Worm (Caenorhabditis elegans) whole organism, L1 larva: ENCODE data around the gene ari-2.

ENCODE experiments used
- C16A3.4 ChIP-seq: fragments of 150-350 bp; optimal IDR thresholded peaks from 2 replicates; lab custom pipeline; 2014; ENCODE audit warnings: missing biosample characterization, missing genetic modification characterization
- C34B4.2 ChIP-seq: sonication (generic microtip); optimal IDR thresholded peaks from 2 replicates; lab custom pipeline; 2017; ENCODE audit warnings: mild to moderate bottlenecking, missing genetic modification characterization, missing compliant biosample characterization
- F16B12.6 ChIP-seq: fragments of 150-350 bp; optimal IDR thresholded peaks from 2 replicates; lab custom pipeline; 2014; ENCODE audit warnings: missing biosample characterization, missing genetic modification characterization
- Y116A8C.19 ChIP-seq: sonication (generic microtip); optimal IDR thresholded peaks from 2 replicates; lab custom pipeline; 2016; ENCODE audit warnings: missing compliant biosample characterization, missing genetic modification characterization, borderline replicate concordance
- alr-1 ChIP-seq: fragments of 200-800 bp; sonication (Bioruptor generic); optimal IDR thresholded peaks from 2 replicates; lab custom pipeline; 2018; ENCODE audit warnings: borderline replicate concordance, mild to moderate bottlenecking, missing genetic modification characterization, missing compliant biosample characterization
- aly-2 ChIP-seq: fragments of 150-350 bp; optimal IDR thresholded peaks from 2 replicates; lab custom pipeline; 2014; ENCODE audit warnings: missing biosample characterization, missing genetic modification characterization
- blmp-1 ChIP-seq: fragments of 150-350 bp; optimal IDR thresholded peaks from 2 replicates; lab custom pipeline; 2014; ENCODE audit warnings: missing biosample characterization, missing genetic modification characterization
- ceh-63 ChIP-seq: fragments of 200-800 bp; sonication (Bioruptor generic); optimal IDR thresholded peaks from 2 replicates; lab custom pipeline; 2018; ENCODE audit warnings: mild to moderate bottlenecking, missing genetic modification characterization, missing compliant biosample characterization
- ceh-8 ChIP-seq: fragments of 200-800 bp; sonication (Bioruptor generic); optimal IDR thresholded peaks from 2 replicates; lab custom pipeline; 2018; ENCODE audit warnings: mild to moderate bottlenecking, missing genetic modification characterization, moderate library complexity, missing compliant biosample characterization
- ceh-88 ChIP-seq: fragments of 200-800 bp; sonication (Bioruptor generic); IDR thresholded peaks from 2 replicates; pipeline ENCODE4 v1.3.6; 2022; ENCODE audit warnings: missing genetic modification characterization, missing compliant biosample characterization
- ces-1 ChIP-seq: fragments of 150-350 bp; optimal IDR thresholded peaks from 2 replicates; lab custom pipeline; 2014; ENCODE audit warnings: missing biosample characterization, missing genetic modification reagents, missing genetic modification characterization
- dpl-1 ChIP-seq, 3 experiments: fragments of 150-350 bp in 2 of 3; sonication (generic microtip) in 1 of 3; optimal IDR thresholded peaks; 2 replicates each; lab custom pipeline; 2014 to 2017; ENCODE audit warnings: missing biosample characterization in 3 of 3, missing genetic modification characterization in 3 of 3, missing genetic modification reagents in 3 of 3
- dsc-1 ChIP-seq: sonication (generic microtip); optimal IDR thresholded peaks from 2 replicates; lab custom pipeline; 2016; ENCODE audit warnings: mild to moderate bottlenecking, missing genetic modification characterization, missing compliant biosample characterization
- egl-13 ChIP-seq: sonication (generic microtip); optimal IDR thresholded peaks from 2 replicates; lab custom pipeline; 2016; ENCODE audit warnings: missing genotype, missing genetic modification reagents, missing genetic modification characterization, missing compliant biosample characterization
- elt-2 ChIP-seq: sonication (generic microtip); optimal IDR thresholded peaks from 2 replicates; lab custom pipeline; 2016; ENCODE audit warnings: missing genetic modification characterization, mild to moderate bottlenecking, inconsistent platforms, missing compliant biosample characterization, missing genetic modification reagents
- elt-3 ChIP-seq, 6 experiments: fragments of 150-350 bp in 1 of 6; sonication (generic microtip); optimal IDR thresholded peaks; 2 replicates each; lab custom pipeline; 2017 to 2018; ENCODE audit warnings: missing biosample characterization in 6 of 6, missing genetic modification characterization in 6 of 6, inconsistent platforms in 1 of 6
- ets-5 ChIP-seq: fragments of 200-800 bp; sonication (Bioruptor generic); IDR thresholded peaks from 2 replicates; pipeline ENCODE4 v1.3.6; 2022; ENCODE audit warnings: missing genetic modification characterization, missing compliant biosample characterization
- fkh-10 ChIP-seq: sonication (generic microtip); optimal IDR thresholded peaks from 2 replicates; lab custom pipeline; 2017; ENCODE audit warnings: missing biosample characterization, missing genetic modification reagents, missing genetic modification characterization
- fkh-4 ChIP-seq: sonication (generic microtip); optimal IDR thresholded peaks from 2 replicates; lab custom pipeline; 2016; ENCODE audit warnings: missing compliant biosample characterization, missing genetic modification characterization, borderline replicate concordance
- fkh-8 ChIP-seq: sonication (generic microtip); optimal IDR thresholded peaks from 2 replicates; lab custom pipeline; 2016; ENCODE audit warnings: mild to moderate bottlenecking, missing genetic modification characterization, missing compliant biosample characterization
- fos-1 ChIP-seq: fragments of 150-350 bp; optimal IDR thresholded peaks from 2 replicates; lab custom pipeline; 2014; ENCODE audit warnings: missing biosample characterization, missing genetic modification characterization
- grh-1 ChIP-seq: fragments of 200-800 bp; sonication (Bioruptor generic); IDR thresholded peaks from 2 replicates; pipeline ENCODE4 v1.3.6; 2022; ENCODE audit warnings: missing genetic modification reagents, missing genetic modification characterization, missing compliant biosample characterization
- hlh-4 ChIP-seq: sonication (generic microtip); optimal IDR thresholded peaks from 2 replicates; lab custom pipeline; 2016; ENCODE audit warnings: mild to moderate bottlenecking, missing genetic modification characterization, missing compliant biosample characterization
- irx-1 ChIP-seq: sonication (generic microtip); optimal IDR thresholded peaks from 2 replicates; lab custom pipeline; 2016; ENCODE audit warnings: missing genetic modification characterization, missing compliant biosample characterization
- isw-1 ChIP-seq: fragments of 200-800 bp; sonication (Bioruptor generic); IDR thresholded peaks from 2 replicates; pipeline ENCODE4 v1.3.6; 2022; ENCODE audit warnings: missing genetic modification characterization, missing compliant biosample characterization
- jun-1 ChIP-seq: fragments of 150-350 bp; optimal IDR thresholded peaks from 2 replicates; lab custom pipeline; 2014; ENCODE audit warnings: missing biosample characterization, missing genetic modification reagents, missing genetic modification characterization
- lin-13 ChIP-seq: fragments of 150-350 bp; optimal IDR thresholded peaks from 2 replicates; lab custom pipeline; 2014; ENCODE audit warnings: missing biosample characterization, missing genetic modification reagents, missing genetic modification characterization
- lin-14 ChIP-seq: fragments of 200-800 bp; sonication (Bioruptor generic); optimal IDR thresholded peaks from 2 replicates; lab custom pipeline; 2018; ENCODE audit warnings: mild to moderate bottlenecking, missing genetic modification characterization, moderate library complexity, missing compliant biosample characterization
- lin-15B ChIP-seq: fragments of 150-350 bp; sonication (generic microtip); optimal IDR thresholded peaks from 3 replicates; lab custom pipeline; 2014; ENCODE audit warnings: missing biosample characterization, missing genetic modification characterization
- lin-35 ChIP-seq, 2 experiments: fragments of 150-350 bp; optimal IDR thresholded peaks; 2 replicates each; lab custom pipeline; 2014; ENCODE audit warnings: missing biosample characterization in 2 of 2, missing genetic modification characterization in 2 of 2, missing genetic modification reagents in 2 of 2
- mab-9 ChIP-seq: fragments of 200-800 bp; sonication (Bioruptor generic); IDR thresholded peaks from 2 replicates; pipeline ENCODE4 v1.3.6; 2022; ENCODE audit warnings: missing genetic modification reagents, missing genetic modification characterization, missing compliant biosample characterization
- mdl-1 ChIP-seq, 2 experiments: fragments of 150-350 bp; optimal IDR thresholded peaks; 2 replicates each; lab custom pipeline; 2014 to 2017; ENCODE audit warnings: missing biosample characterization in 2 of 2, missing genetic modification characterization in 2 of 2, inconsistent platforms in 1 of 2
- mef-2 ChIP-seq: fragments of 150-350 bp; optimal IDR thresholded peaks from 2 replicates; lab custom pipeline; 2014; ENCODE audit warnings: missing biosample characterization, missing genetic modification characterization
- mep-1 ChIP-seq: fragments of 150-350 bp; optimal IDR thresholded peaks from 2 replicates; lab custom pipeline; 2014; ENCODE audit warnings: missing biosample characterization, missing genetic modification characterization
- nhr-19 ChIP-seq: fragments of 200-800 bp; sonication (Bioruptor generic); conservative IDR thresholded peaks from 2 replicates; pipeline ENCODE4 v1.3.6; 2022; ENCODE audit warnings: missing genetic modification characterization, missing compliant biosample characterization
- nhr-20 ChIP-seq: sonication (generic microtip); optimal IDR thresholded peaks from 2 replicates; lab custom pipeline; 2016; ENCODE audit warnings: mild to moderate bottlenecking, missing genetic modification characterization, missing compliant biosample characterization
- nhr-237 ChIP-seq: fragments of 150-350 bp; optimal IDR thresholded peaks from 2 replicates; lab custom pipeline; 2014; ENCODE audit warnings: missing biosample characterization, missing genetic modification characterization
- nhr-47 ChIP-seq: sonication (generic microtip); optimal IDR thresholded peaks from 2 replicates; lab custom pipeline; 2016; ENCODE audit warnings: mild to moderate bottlenecking, missing genetic modification characterization, moderate library complexity, missing compliant biosample characterization
- nhr-71 ChIP-seq: sonication (generic microtip); optimal IDR thresholded peaks from 2 replicates; lab custom pipeline; 2016; ENCODE audit warnings: mild to moderate bottlenecking, missing genetic modification characterization, moderate library complexity, missing compliant biosample characterization
- nhr-77 ChIP-seq: fragments of 150-350 bp; optimal IDR thresholded peaks from 2 replicates; lab custom pipeline; 2014; ENCODE audit warnings: missing biosample characterization, missing genetic modification characterization
- nhr-85 ChIP-seq: sonication (generic microtip); peaks from one replicate; lab custom pipeline; 2016; ENCODE audit warnings: missing genetic modification characterization, inconsistent platforms, missing compliant biosample characterization
- nhr-90 ChIP-seq: sonication (generic microtip); optimal IDR thresholded peaks from 2 replicates; lab custom pipeline; 2016; ENCODE audit warnings: mild to moderate bottlenecking, missing genetic modification characterization, missing compliant biosample characterization; ENCODE audit not compliant: poor library complexity
- pax-3 ChIP-seq: fragments of 200-800 bp; sonication (Bioruptor generic); optimal IDR thresholded peaks from 2 replicates; lab custom pipeline; 2018; ENCODE audit warnings: mild to moderate bottlenecking, missing genetic modification characterization, moderate library complexity, missing compliant biosample characterization
- skn-1 ChIP-seq: fragments of 150-350 bp; optimal IDR thresholded peaks from 2 replicates; lab custom pipeline; 2014; ENCODE audit warnings: missing biosample characterization, missing genetic modification characterization
- snpc-4 ChIP-seq: fragments of 150-350 bp; optimal IDR thresholded peaks from 2 replicates; lab custom pipeline; 2014; ENCODE audit warnings: missing biosample characterization, missing genetic modification characterization
- snu-23 ChIP-seq: sonication (generic microtip); optimal IDR thresholded peaks from 2 replicates; lab custom pipeline; 2016; ENCODE audit warnings: missing genetic modification characterization, missing compliant biosample characterization
- sox-4 ChIP-seq: sonication (generic microtip); optimal IDR thresholded peaks from 2 replicates; lab custom pipeline; 2016; ENCODE audit warnings: missing genetic modification characterization, missing compliant biosample characterization
- sptf-1 ChIP-seq: fragments of 150-350 bp; optimal IDR thresholded peaks from 2 replicates; lab custom pipeline; 2014; ENCODE audit warnings: missing biosample characterization, missing genetic modification characterization
- unc-130 ChIP-seq: fragments of 150-350 bp; optimal IDR thresholded peaks from 2 replicates; lab custom pipeline; 2017; ENCODE audit warnings: missing biosample characterization, missing genetic modification characterization, inconsistent platforms
- unc-30 ChIP-seq: sonication (generic microtip); optimal IDR thresholded peaks from 2 replicates; lab custom pipeline; 2017; ENCODE audit warnings: missing biosample characterization, missing genetic modification characterization
- unc-98 ChIP-seq: fragments of 200-800 bp; sonication (Bioruptor generic); IDR thresholded peaks from 2 replicates; pipeline ENCODE4 v1.3.6; 2022; ENCODE audit warnings: missing genetic modification characterization, missing compliant biosample characterization
- xbp-1 ChIP-seq: sonication (generic microtip); optimal IDR thresholded peaks from 2 replicates; lab custom pipeline; 2016; ENCODE audit warnings: missing genetic modification characterization, missing compliant biosample characterization
- ztf-4 ChIP-seq: fragments of 150-350 bp; optimal IDR thresholded peaks from 2 replicates; lab custom pipeline; 2014; ENCODE audit warnings: missing biosample characterization, missing genetic modification characterization

The ari-2 gene

DNA sequence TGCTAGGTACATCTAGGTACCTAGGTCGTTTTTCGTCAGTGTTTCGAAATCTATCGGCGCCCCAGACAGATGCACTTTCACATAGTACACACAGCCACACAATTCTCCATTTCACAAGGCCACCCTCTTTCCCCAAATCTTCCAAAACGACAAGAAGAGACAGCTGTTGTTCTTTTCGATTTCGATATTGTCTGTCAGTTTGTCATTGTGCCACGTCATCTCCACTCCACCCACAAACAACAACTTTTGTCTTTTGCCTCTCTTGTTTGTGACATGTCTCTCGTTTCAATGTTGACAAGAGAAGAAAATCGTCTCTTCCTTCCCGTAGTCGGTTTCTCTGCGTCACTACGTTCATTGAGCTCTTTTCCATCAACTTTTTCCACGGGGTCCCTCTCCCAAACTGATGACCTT lies 42.9 kb downstream of the ari-2 start (continued):
- TF ChIP-seq irx-1 (tag; lab: Kevin White, UChicago) (peak; percentile 53), ceh-88 (GFP tag; lab: Robert Waterston, UW) (no peak), ceh-8 (GFP tag; lab: Kevin White, UChicago) (no peak), elt-2 (tag; lab: Kevin White, UChicago) (no peak), ces-1 (GFP tag; lab: Kevin White, UChicago) (no peak), unc-98 (GFP tag; lab: Robert Waterston, UW) (0 out of 2 replicates have a peak, but pooled peaks have one; percentile 33), unc-130 (tag; lab: Kevin White, UChicago) (peak; percentile 67), fkh-8 (tag; lab: Kevin White, UChicago) (no peak), fkh-10 (GFP tag; lab: Kevin White, UChicago) (no peak), nhr-77 (tag; lab: Kevin White, UChicago) (peak; percentile 83), grh-1 (GFP tag; lab: Robert Waterston, UW) (no peak), egl-13 (tag; lab: Kevin White, UChicago) (no peak), lin-13 (GFP tag; lab: Kevin White, UChicago) (peak; percentile 71), jun-1 (tag; lab: Kevin White, UChicago) (peak; percentile 14), lin-14 (GFP tag; lab: Kevin White, UChicago) (peak; percentile 98), F16B12.6 (tag; lab: Kevin White, UChicago) (no peak), skn-1 (tag; lab: Kevin White, UChicago) (peak; percentile 50), hlh-4 (tag; lab: Kevin White, UChicago) (no peak), snpc-4 (tag; lab: Kevin White, UChicago) (no peak), C34B4.2 (tag; lab: Kevin White, UChicago) (no peak), C16A3.4 (tag; lab: Kevin White, UChicago) (peak; percentile 71), mef-2 (tag; lab: Kevin White, UChicago) (peak; percentile 3), mab-9 (GFP tag; lab: Robert Waterston, UW) (no peak), nhr-85 (peak; percentile 95), lin-35 (GFP tag; optimal IDR thresholded peaks at IDR 0.05; lab: Kevin White, UChicago) (peak; percentile 22 to 26), nhr-237 (tag; lab: Kevin White, UChicago) (no peak), isw-1 (GFP tag; lab: Robert Waterston, UW) (no peak), unc-30 (tag; lab: Kevin White, UChicago) (no peak), sptf-1 (no peak), Y116A8C.19 (no peak), ceh-63 (no peak), fos-1 (tag; lab: Kevin White, UChicago) (no peak), ets-5 (GFP tag; lab: Robert Waterston, UW) (no peak), aly-2 (tag; lab: Kevin White, UChicago) (no peak), lin-15B (no peak), dpl-1 (GFP tag; optimal IDR thresholded peaks at IDR 0.05; lab: Kevin White, UChicago) (peak; percentile 3 to 36 (median 11)), mdl-1 (tag; optimal IDR thresholded peaks at IDR 0.05; lab: Kevin White, UChicago) (peak in 1 of 2 experiments; percentile 71), alr-1 (tag; lab: Kevin White, UChicago) (no peak)

- TF ChIP-seq mep-1 (tag; lab: Kevin White, UChicago) (peak; percentile 45), sox-4 (tag; lab: Kevin White, UChicago) (peak; percentile 29), nhr-19 (GFP tag; lab: Robert Waterston, UW) (no peak), nhr-71 (tag; lab: Kevin White, UChicago) (peak; percentile 30), snu-23 (peak; percentile 37), mab-9 (GFP tag; lab: Robert Waterston, UW) (no peak), jun-1 (tag; lab: Kevin White, UChicago) (no peak), egl-13 (tag; lab: Kevin White, UChicago) (peak; percentile 33), nhr-47 (tag; lab: Kevin White, UChicago) (peak; percentile 57), dsc-1 (tag; lab: Kevin White, UChicago) (peak; percentile 95), nhr-20 (tag; lab: Kevin White, UChicago) (peak; percentile 21), fkh-4 (peak; percentile 36), fkh-8 (tag; lab: Kevin White, UChicago) (peak; percentile 39), blmp-1 (tag; lab: Kevin White, UChicago) (peak; percentile 11), ztf-4 (peak; percentile 9), pax-3 (peak; percentile 83), nhr-90 (tag; lab: Kevin White, UChicago) (no peak), elt-3 (tag; optimal IDR thresholded peaks at IDR 0.05; lab: Kevin White, UChicago) (no peak), xbp-1 (tag; lab: Kevin White, UChicago) (no peak)
Measured at ce11 chrIV:5595567-5595966, 44.6 kb downstream of the ari-2 start.
